Fruit fly (Drosophila melanogaster): Measurements from ENCODE around the gene CG12817.

The CG12817 gene

dm6 chr3R:10190084-10190782 is 34.3 kb downstream of the CG12817 start, which contains the start of gene Syn (continued):
- no peak for TF ChIP-seq CG11695 (GFP tag; IDR thresholded peaks at IDR 0.05)
- no peak for TF ChIP-seq bab2 (GFP tag; optimal IDR thresholded peaks at IDR 0.05)
- no peak for TF ChIP-seq CG18476 (GFP tag; optimal IDR thresholded peaks at IDR 0.05)
- TF ChIP-seq Kr (GFP tag; optimal IDR thresholded peaks at IDR 0.05) = no peak
- no peak for TF ChIP-seq mld (GFP tag; IDR thresholded peaks at IDR 0.05; ENCODE audit: partially characterized antibody)
- TF ChIP-seq CG15601 (tag; optimal IDR thresholded peaks at IDR 0.05) = no peak
- TF ChIP-seq ken (GFP tag; IDR thresholded peaks at IDR 0.05) = no peak
- no peak for TF ChIP-seq HLHmδ (GFP tag; optimal IDR thresholded peaks at IDR 0.05)
- peak; percentile 28 for TF ChIP-seq lab (GFP tag; optimal IDR thresholded peaks at IDR 0.05)
- no peak for TF ChIP-seq CG12744 (GFP tag; optimal IDR thresholded peaks at IDR 0.05)
- no peak for TF ChIP-seq CG15514 (GFP tag; optimal IDR thresholded peaks at IDR 0.05)
- no peak for TF ChIP-seq tup (GFP tag; optimal IDR thresholded peaks at IDR 0.05)
- no peak for TF ChIP-seq GATAe (GFP tag; conservative IDR thresholded peaks at IDR 0.05)
- TF ChIP-seq Med (GFP tag) = peak; percentile 56
- no peak for TF ChIP-seq Mrtf (GFP tag; IDR thresholded peaks at IDR 0.05)
- TF ChIP-seq abd-A (tag; optimal IDR thresholded peaks at IDR 0.05) = no peak
- peak; percentile 90 for TF ChIP-seq ewg (GFP tag; optimal IDR thresholded peaks at IDR 0.05)
- no peak for TF ChIP-seq Oaz (GFP tag; IDR thresholded peaks at IDR 0.05)
- no peak for TF ChIP-seq Nf-YB (GFP tag; optimal IDR thresholded peaks at IDR 0.05)
- TF ChIP-seq CG34224 (GFP tag; IDR thresholded peaks at IDR 0.05; ENCODE audit: partially characterized antibody) = no peak
- TF ChIP-seq CG18011 (GFP tag; optimal IDR thresholded peaks at IDR 0.05) = no peak
- no peak for TF ChIP-seq shn (GFP tag; optimal IDR thresholded peaks at IDR 0.05)
- no peak for TF ChIP-seq zen (tag; optimal IDR thresholded peaks at IDR 0.05)
- no peak for TF ChIP-seq Pdp1 (GFP tag; optimal IDR thresholded peaks at IDR 0.05)
- TF ChIP-seq h (optimal IDR thresholded peaks at IDR 0.05) = no peak
- peak; percentile 24 for TF ChIP-seq CG17359 (tag; optimal IDR thresholded peaks at IDR 0.05)
- no peak for TF ChIP-seq Taf1 (GFP tag; IDR thresholded peaks at IDR 0.05)
- no peak for TF ChIP-seq CG14710 (tag; optimal IDR thresholded peaks at IDR 0.05)
- TF ChIP-seq Dbx (GFP tag; IDR thresholded peaks at IDR 0.05) = no peak
- TF ChIP-seq CG2712 (tag; optimal IDR thresholded peaks at IDR 0.05) = peak; percentile 24
- TF ChIP-seq schlank (tag; optimal IDR thresholded peaks at IDR 0.05) = no peak
- TF ChIP-seq Dip3 (GFP tag; optimal IDR thresholded peaks at IDR 0.05) = no peak
- no peak for TF ChIP-seq sob (GFP tag; IDR thresholded peaks at IDR 0.05)
- no peak for TF ChIP-seq CG5953 (GFP tag; IDR thresholded peaks at IDR 0.05)
- no peak for TF ChIP-seq CG14965 (GFP tag; optimal IDR thresholded peaks at IDR 0.05; ENCODE audit: borderline replicate concordance)
- TF ChIP-seq CG15479 (GFP tag; optimal IDR thresholded peaks at IDR 0.05) = no peak
- no peak for TF ChIP-seq CG11456 (GFP tag; IDR thresholded peaks at IDR 0.05)
- peak; percentile 17; the same call in 1 of the 2 replicates for TF ChIP-seq CG31441 (GFP tag; IDR thresholded peaks at IDR 0.05)
- TF ChIP-seq hbn (GFP tag; IDR thresholded peaks at IDR 0.05; ENCODE audit: partially characterized antibody) = no peak
- no peak for TF ChIP-seq yki (optimal IDR thresholded peaks at IDR 0.05)
- TF ChIP-seq sim (GFP tag; IDR thresholded peaks at IDR 0.05) = no peak
- TF ChIP-seq Rfx (GFP tag; IDR thresholded peaks at IDR 0.05) = 0 out of 2 replicates have a peak, but pooled peaks have one; percentile 8
- no peak for TF ChIP-seq ro (GFP tag; IDR thresholded peaks at IDR 0.05)
- TF ChIP-seq gcm (GFP tag; optimal IDR thresholded peaks at IDR 0.05) = no peak
- TF ChIP-seq CG10147 (GFP tag; optimal IDR thresholded peaks at IDR 0.05) = peak; percentile 1
- TF ChIP-seq al (GFP tag; IDR thresholded peaks at IDR 0.05) = no peak
- TF ChIP-seq org-1 (GFP tag; optimal IDR thresholded peaks at IDR 0.05) = no peak
- no peak for TF ChIP-seq sisA (GFP tag; IDR thresholded peaks at IDR 0.05)
- no peak for TF ChIP-seq HmgD (GFP tag; optimal IDR thresholded peaks at IDR 0.05)
- TF ChIP-seq ATbp (GFP tag; optimal IDR thresholded peaks at IDR 0.05) = no peak
